Fruit fly (Drosophila melanogaster) whole organism, embryonic: Measurements from ENCODE around the gene Klp67A.
A peak's percentile ranks its signal among the peaks of the same experiment; 100 is the strongest.

Experiments used
- Asciz ChIP-seq: fragments of 200-800 bp; sonication (Bioruptor generic); optimal IDR thresholded peaks from 2 replicates; lab custom pipeline; 2017; ENCODE audit warnings: missing biosample characterization, mild to moderate bottlenecking, missing genetic modification characterization, missing genetic modification reagents
- CG10321 ChIP-seq: fragments of 200-800 bp; sonication (Bioruptor generic); IDR thresholded peaks from 2 replicates; pipeline ENCODE4 v1.3.6; 2022; ENCODE audit warnings: missing biosample characterization, missing genetic modification characterization
- CG10366 ChIP-seq: fragments of 200-800 bp; sonication (Bioruptor generic); IDR thresholded peaks from 2 replicates; pipeline ENCODE4 v1.3.6; 2022; ENCODE audit warnings: missing biosample characterization, missing genetic modification characterization
- CG10431 ChIP-seq: fragments of 200-800 bp; sonication (Bioruptor generic); optimal IDR thresholded peaks from 3 replicates; lab custom pipeline; 2018; ENCODE audit warnings: missing biosample characterization, mild to moderate bottlenecking, missing genetic modification characterization
- CG10543 ChIP-seq: fragments of 200-800 bp; sonication (Bioruptor generic); optimal IDR thresholded peaks from 3 replicates; lab custom pipeline; 2017; ENCODE audit warnings: missing biosample characterization, mild to moderate bottlenecking, missing genetic modification characterization, moderate library complexity
- CG11085 ChIP-seq: fragments of 200-800 bp; sonication (Bioruptor generic); IDR thresholded peaks from 2 replicates; pipeline ENCODE4 v1.3.6; 2022; ENCODE audit warnings: missing biosample characterization, missing genetic modification characterization
- CG12659 ChIP-seq: fragments of 200-800 bp; sonication (Bioruptor generic); optimal IDR thresholded peaks from 3 replicates; lab custom pipeline; 2017; ENCODE audit warnings: mild to moderate bottlenecking, missing biosample characterization, missing genetic modification reagents, missing genetic modification characterization
- CG15514 ChIP-seq: fragments of 200-800 bp; sonication (Bioruptor generic); optimal IDR thresholded peaks from 3 replicates; lab custom pipeline; 2017; ENCODE audit warnings: missing biosample characterization, missing genetic modification characterization, mild to moderate bottlenecking, moderate library complexity, missing genetic modification reagents
- CG15601 ChIP-seq: fragments of 200-800 bp; sonication (Bioruptor generic); optimal IDR thresholded peaks from 3 replicates; lab custom pipeline; 2019; ENCODE audit warnings: missing biosample characterization, mild to moderate bottlenecking, missing genetic modification characterization, moderate library complexity
- CG17802 ChIP-seq: fragments of 200-800 bp; sonication (Bioruptor generic); optimal IDR thresholded peaks from 2 replicates; lab custom pipeline; 2018; ENCODE audit warnings: missing biosample characterization, mild to moderate bottlenecking, missing genetic modification characterization, moderate library complexity
- CG2712 ChIP-seq: fragments of 200-800 bp; optimal IDR thresholded peaks from 3 replicates; lab custom pipeline; 2019; ENCODE audit warnings: missing biosample characterization, mild to moderate bottlenecking, missing genetic modification characterization, moderate library complexity
- CG2889 ChIP-seq: fragments of 200-800 bp; sonication (Bioruptor generic); IDR thresholded peaks from 3 replicates; pipeline ENCODE4 v1.3.6; 2022; ENCODE audit warnings: missing biosample characterization, missing genetic modification characterization
- CG31365 ChIP-seq: fragments of 200-800 bp; sonication (Bioruptor generic); optimal IDR thresholded peaks from 2 replicates; lab custom pipeline; 2018; ENCODE audit warnings: missing biosample characterization, mild to moderate bottlenecking, missing genetic modification characterization
- CG33213 ChIP-seq: fragments of 200-800 bp; sonication (Bioruptor generic); optimal IDR thresholded peaks from 3 replicates; lab custom pipeline; 2016; ENCODE audit warnings: missing biosample characterization, missing genetic modification characterization
- CG3847 ChIP-seq: fragments of 200-800 bp; sonication (Bioruptor generic); IDR thresholded peaks from 2 replicates; pipeline ENCODE4 v1.3.6; 2022; ENCODE audit warnings: missing biosample characterization, missing genetic modification characterization
- CG6654 ChIP-seq: fragments of 200-800 bp; sonication (Bioruptor generic); optimal IDR thresholded peaks from 2 replicates; lab custom pipeline; 2017; ENCODE audit warnings: missing biosample characterization, mild to moderate bottlenecking, missing genetic modification characterization
- CG7786 ChIP-seq: fragments of 200-800 bp; sonication (Bioruptor generic); optimal IDR thresholded peaks from 2 replicates; lab custom pipeline; 2016; ENCODE audit warnings: missing biosample characterization, missing genetic modification characterization
- CG7928 ChIP-seq: fragments of 200-800 bp; sonication (Bioruptor generic); optimal IDR thresholded peaks from 2 replicates; lab custom pipeline; 2017; ENCODE audit warnings: missing biosample characterization, mild to moderate bottlenecking, missing genetic modification characterization
- CG8359 ChIP-seq: fragments of 200-800 bp; sonication (Bioruptor generic); optimal IDR thresholded peaks from 2 replicates; lab custom pipeline; 2017; ENCODE audit warnings: missing biosample characterization, mild to moderate bottlenecking, missing genetic modification characterization, borderline replicate concordance
- CG9817 ChIP-seq: fragments of 200-800 bp; sonication (Bioruptor generic); optimal IDR thresholded peaks from 2 replicates; lab custom pipeline; 2018; ENCODE audit warnings: missing biosample characterization, mild to moderate bottlenecking, missing genetic modification characterization, moderate library complexity
- CkIIα-i1 ChIP-seq: fragments of 200-800 bp; sonication (Bioruptor generic); IDR thresholded peaks from 2 replicates; pipeline ENCODE4 v1.3.6; 2022; ENCODE audit warnings: missing biosample characterization, missing genetic modification characterization
- CoRest ChIP-seq: fragments of 200-800 bp; sonication (Bioruptor generic); optimal IDR thresholded peaks from 3 replicates; lab custom pipeline; 2018; ENCODE audit warnings: missing biosample characterization, mild to moderate bottlenecking, missing genetic modification characterization, moderate library complexity
- Dfd ChIP-seq, 2 experiments: fragments of >200 bp; optimal IDR thresholded peaks; 2 replicates each; lab custom pipeline; 2017; ENCODE audit warnings: missing biosample characterization in 2 of 2, missing genetic modification characterization in 2 of 2
- E2f2 ChIP-seq: fragments of 200-800 bp; sonication (Bioruptor generic); IDR thresholded peaks from 2 replicates; pipeline ENCODE4 v1.3.6; 2022; ENCODE audit warnings: missing biosample characterization, missing genetic modification characterization
- Ets97D ChIP-seq: fragments of 200-800 bp; sonication (Bioruptor generic); optimal IDR thresholded peaks from 3 replicates; lab custom pipeline; 2016; ENCODE audit warnings: missing biosample characterization, missing genetic modification characterization
- Hey ChIP-seq: fragments of 200-800 bp; sonication (Bioruptor generic); optimal IDR thresholded peaks from 3 replicates; lab custom pipeline; 2018; ENCODE audit warnings: missing biosample characterization, mild to moderate bottlenecking, missing genetic modification characterization
- Hmx ChIP-seq: fragments of 200-800 bp; sonication (Bioruptor generic); optimal IDR thresholded peaks from 2 replicates; lab custom pipeline; 2016; ENCODE audit warnings: missing biosample characterization, missing genetic modification characterization
- NFAT ChIP-seq: fragments of 200-800 bp; sonication (Bioruptor generic); IDR thresholded peaks from 2 replicates; pipeline ENCODE4 v1.3.6; 2022; ENCODE audit warnings: missing biosample characterization, missing genetic modification characterization
- NfI ChIP-seq: fragments of 200-800 bp; sonication (Bioruptor generic); optimal IDR thresholded peaks from 3 replicates; lab custom pipeline; 2018; ENCODE audit warnings: missing biosample characterization, mild to moderate bottlenecking, missing genetic modification characterization, moderate library complexity
- Six4 ChIP-seq: fragments of 200-800 bp; sonication (Bioruptor generic); optimal IDR thresholded peaks from 2 replicates; lab custom pipeline; 2016; ENCODE audit warnings: missing biosample characterization, missing genetic modification characterization
- Vsx1 ChIP-seq: fragments of 200-800 bp; sonication (Bioruptor generic); optimal IDR thresholded peaks from 2 replicates; lab custom pipeline; 2017; ENCODE audit warnings: missing biosample characterization, mild to moderate bottlenecking, missing genetic modification characterization, missing genetic modification reagents
- al ChIP-seq: fragments of 200-800 bp; sonication (Bioruptor generic); IDR thresholded peaks from 2 replicates; pipeline ENCODE4 v1.3.6; 2022; ENCODE audit warnings: missing biosample characterization, missing genetic modification characterization
- bbx ChIP-seq: fragments of 200-800 bp; sonication (Bioruptor generic); IDR thresholded peaks from 2 replicates; pipeline ENCODE4 v1.3.6; 2022; ENCODE audit warnings: missing biosample characterization, missing genetic modification characterization; ENCODE audit not compliant: partially characterized antibody
- bowl ChIP-seq: fragments of 200-800 bp; sonication (Bioruptor generic); IDR thresholded peaks from 2 replicates; pipeline ENCODE4 v1.3.6; 2022; ENCODE audit warnings: missing biosample characterization, missing genetic modification characterization
- bsh ChIP-seq, 2 experiments: fragments of 200-800 bp; sonication (Bioruptor generic); optimal IDR thresholded peaks; 2 replicates each; lab custom pipeline; 2017 to 2018; ENCODE audit warnings: mild to moderate bottlenecking in 2 of 2, missing biosample characterization in 2 of 2, missing genetic modification characterization in 2 of 2, moderate library complexity in 1 of 2
- cas ChIP-seq: fragments of 200-800 bp; sonication (Bioruptor generic); IDR thresholded peaks from 2 replicates; pipeline ENCODE4 v1.3.6; 2022; ENCODE audit warnings: missing biosample characterization, missing genetic modification characterization
- danr ChIP-seq: fragments of 200-800 bp; sonication (Bioruptor generic); IDR thresholded peaks from 2 replicates; pipeline ENCODE4 v1.3.6; 2022; ENCODE audit warnings: missing biosample characterization, missing genetic modification characterization
- fd96Cb ChIP-seq: fragments of 200-800 bp; sonication (Bioruptor generic); optimal IDR thresholded peaks from 2 replicates; lab custom pipeline; 2018; ENCODE audit warnings: missing biosample characterization, mild to moderate bottlenecking, missing genetic modification characterization, moderate library complexity
- gt ChIP-seq: fragments of 200-800 bp; sonication (Bioruptor generic); IDR thresholded peaks from 2 replicates; pipeline ENCODE4 v1.3.6; 2022; ENCODE audit warnings: missing biosample characterization, missing genetic modification characterization
- ham ChIP-seq: fragments of 200-800 bp; sonication (Bioruptor generic); IDR thresholded peaks from 2 replicates; pipeline ENCODE4 v1.3.6; 2022; ENCODE audit warnings: missing biosample characterization, missing genetic modification characterization
- lbe ChIP-seq: fragments of 200-800 bp; sonication (Bioruptor generic); optimal IDR thresholded peaks from 2 replicates; lab custom pipeline; 2016; ENCODE audit warnings: missing biosample characterization, mild to moderate bottlenecking, missing genetic modification characterization
- maf-S ChIP-seq: fragments of 200-800 bp; sonication (Bioruptor generic); optimal IDR thresholded peaks from 2 replicates; lab custom pipeline; 2016; ENCODE audit warnings: missing biosample characterization, missing genetic modification characterization
- mam ChIP-seq: fragments of 200-800 bp; sonication (Bioruptor generic); optimal IDR thresholded peaks from 3 replicates; lab custom pipeline; 2016; ENCODE audit warnings: missing biosample characterization, missing genetic modification characterization
- nerfin-1 ChIP-seq: fragments of 200-800 bp; sonication (Bioruptor generic); optimal IDR thresholded peaks from 3 replicates; lab custom pipeline; 2019; ENCODE audit warnings: missing biosample characterization, mild to moderate bottlenecking, missing genetic modification characterization, moderate library complexity
- pros ChIP-seq: fragments of 200-800 bp; sonication (Bioruptor generic); optimal IDR thresholded peaks from 3 replicates; lab custom pipeline; 2019; ENCODE audit warnings: missing biosample characterization, mild to moderate bottlenecking, missing genetic modification characterization, moderate library complexity
- sc ChIP-seq, 3 experiments: fragments of >200 bp in 2 of 3; fragments of 200-800 bp in 1 of 3; sonication (Bioruptor generic) in 1 of 3; optimal IDR thresholded peaks; 2 replicates in 2 of 3; 3 replicates in 1 of 3; lab custom pipeline; 2017; ENCODE audit warnings: mild to moderate bottlenecking in 1 of 3, missing biosample characterization in 1 of 3, missing genetic modification characterization in 1 of 3, missing genetic modification reagents in 1 of 3
- slp2 ChIP-seq: fragments of 200-800 bp; sonication (Bioruptor generic); optimal IDR thresholded peaks from 2 replicates; lab custom pipeline; 2016; ENCODE audit warnings: missing biosample characterization, missing genetic modification characterization
- sna ChIP-seq: fragments of 200-800 bp; sonication (Bioruptor generic); IDR thresholded peaks from 2 replicates; pipeline ENCODE4 v1.3.6; 2022; ENCODE audit warnings: missing biosample characterization, missing genetic modification characterization; ENCODE audit not compliant: partially characterized antibody
- twi ChIP-seq: fragments of 200-800 bp; optimal IDR thresholded peaks from 2 replicates; lab custom pipeline; 2019; ENCODE audit warnings: missing biosample characterization, mild to moderate bottlenecking, missing genetic modification characterization, moderate library complexity

The Klp67A gene

dm6 chr3L:9366850-9367430, at the start of gene Klp67A, which contains the start of gene CG4452 (continued):
- no peak for TF ChIP-seq ham (GFP tag; lab: Robert Waterston, UW)
- TF ChIP-seq CG15601 (tag; lab: Kevin White, UChicago) = peak; percentile 60
- peak; percentile 91 for TF ChIP-seq sna (GFP tag; lab: Robert Waterston, UW)
- TF ChIP-seq NfI = no peak
- peak in 1 of 2 experiments; percentile 23 for TF ChIP-seq bsh (GFP tag; optimal IDR thresholded peaks at IDR 0.05; lab: Kevin White, UChicago)
- no peak for TF ChIP-seq CG10366 (GFP tag; lab: Robert Waterston, UW)
- TF ChIP-seq CG6654 (GFP tag; lab: Kevin White, UChicago) = no peak
- no peak for TF ChIP-seq NFAT
- no peak for TF ChIP-seq sc (optimal IDR thresholded peaks at IDR 0.05; lab: Kevin White, UChicago)
- TF ChIP-seq sc (GFP tag; optimal IDR thresholded peaks at IDR 0.05; lab: Kevin White, UChicago) = peak; percentile 47
- no peak for TF ChIP-seq CkIIα-i1
- TF ChIP-seq al = 0 out of 2 replicates have a peak, but pooled peaks have one; percentile 34
- peak; percentile 77 for TF ChIP-seq CoRest
- peak; percentile 12 for TF ChIP-seq CG7928 (GFP tag; lab: Kevin White, UChicago)
- TF ChIP-seq CG33213 (GFP tag; lab: Kevin White, UChicago) = no peak
- TF ChIP-seq CG11085 (GFP tag; lab: Robert Waterston, UW) = no peak
- peak; percentile 47 for TF ChIP-seq lbe (GFP tag; lab: Kevin White, UChicago)
- no peak for TF ChIP-seq CG8359 (GFP tag; lab: Kevin White, UChicago)
- TF ChIP-seq danr (GFP tag; lab: Robert Waterston, UW) = no peak
- TF ChIP-seq gt (GFP tag; lab: Robert Waterston, UW) = no peak
- no peak for TF ChIP-seq CG7786 (GFP tag; lab: Kevin White, UChicago)
- TF ChIP-seq nerfin-1 (tag; lab: Kevin White, UChicago) = no peak
- TF ChIP-seq Asciz (GFP tag; lab: Kevin White, UChicago) = no peak
- no peak for TF ChIP-seq Dfd (GFP tag; optimal IDR thresholded peaks at IDR 0.05; lab: Kevin White, UChicago)
- no peak for TF ChIP-seq fd96Cb
- peak; percentile 22 for TF ChIP-seq mam (GFP tag; lab: Kevin White, UChicago)
- TF ChIP-seq CG2712 (tag; lab: Kevin White, UChicago) = peak; percentile 74
- no peak for TF ChIP-seq CG31365
- no peak for TF ChIP-seq bowl (GFP tag; lab: Robert Waterston, UW)
- TF ChIP-seq CG10431 (GFP tag; lab: Kevin White, UChicago) = no peak
- peak; percentile 28 for TF ChIP-seq CG10543
- TF ChIP-seq Hmx (GFP tag; lab: Kevin White, UChicago) = no peak
- peak; percentile 39; the same call in 1 of the 2 replicates for TF ChIP-seq CG3847 (GFP tag; lab: Robert Waterston, UW)
- TF ChIP-seq E2f2 (GFP tag; lab: Robert Waterston, UW) = peak; percentile 69; the same call in 1 of the 2 replicates
- TF ChIP-seq Six4 = no peak
- no peak for TF ChIP-seq CG10321 (GFP tag; lab: Robert Waterston, UW)
- TF ChIP-seq Hey = no peak
- no peak for TF ChIP-seq cas (GFP tag; lab: Robert Waterston, UW)
- TF ChIP-seq Vsx1 (GFP tag; lab: Kevin White, UChicago) = no peak
- TF ChIP-seq CG17802 (tag; lab: Kevin White, UChicago) = no peak
- TF ChIP-seq CG2889 = 0 out of 3 replicates have a peak, but pooled peaks have one; percentile 45
- no peak for TF ChIP-seq maf-S (GFP tag; lab: Kevin White, UChicago)
- peak; percentile 86 for TF ChIP-seq bbx (GFP tag; lab: Robert Waterston, UW)
- peak; percentile 67 for TF ChIP-seq Ets97D
- peak; percentile 43 for TF ChIP-seq CG9817
- peak; percentile 52 for TF ChIP-seq twi
- TF ChIP-seq CG12659 (GFP tag; lab: Kevin White, UChicago) = peak; percentile 79
- TF ChIP-seq CG15514 = peak; percentile 74
- TF ChIP-seq slp2 (GFP tag; lab: Kevin White, UChicago) = no peak
- TF ChIP-seq pros (GFP tag; lab: Kevin White, UChicago) = no peak
